Worm (Caenorhabditis elegans) whole organism, late embryonic: ENCODE data around the gene ZC15.1.

Experiments used
- F13H6.1 ChIP-seq: sonication (generic microtip); optimal IDR thresholded peaks from 2 replicates; lab custom pipeline; 2016; ENCODE audit warnings: missing genetic modification characterization, missing compliant biosample characterization
- T23F11.4 ChIP-seq: fragments of 200-800 bp; sonication (Bioruptor generic); optimal IDR thresholded peaks from 2 replicates; lab custom pipeline; 2018; ENCODE audit warnings: mild to moderate bottlenecking, missing genetic modification characterization, missing compliant biosample characterization
- dmd-4 ChIP-seq: sonication (generic microtip); optimal IDR thresholded peaks from 2 replicates; lab custom pipeline; 2016; ENCODE audit warnings: borderline replicate concordance, missing genetic modification characterization, missing compliant biosample characterization
- ets-4 ChIP-seq: sonication (generic microtip); optimal IDR thresholded peaks from 2 replicates; lab custom pipeline; 2016; ENCODE audit warnings: missing genetic modification characterization, missing compliant biosample characterization
- gmeb-2 ChIP-seq: sonication (generic microtip); optimal IDR thresholded peaks from 2 replicates; lab custom pipeline; 2016; ENCODE audit warnings: missing genetic modification characterization, inconsistent platforms, missing compliant biosample characterization
- hlh-30 ChIP-seq: sonication (generic microtip); optimal IDR thresholded peaks from 2 replicates; lab custom pipeline; 2017; ENCODE audit warnings: antibody characterized with exemption, missing genetic modification characterization, missing compliant biosample characterization; ENCODE audit not compliant: insufficient read depth
- pha-2 ChIP-seq: sonication (generic microtip); optimal IDR thresholded peaks from 2 replicates; lab custom pipeline; 2017; ENCODE audit warnings: mild to moderate bottlenecking, missing genetic modification characterization, missing compliant biosample characterization
- pha-4 ChIP-seq: fragments of 150-350 bp; optimal IDR thresholded peaks from 2 replicates; lab custom pipeline; 2018; ENCODE audit warnings: missing biosample characterization, missing genetic modification reagents, missing genetic modification characterization
- pros-1 ChIP-seq: fragments of 150-350 bp; optimal IDR thresholded peaks from 2 replicates; lab custom pipeline; 2014; ENCODE audit warnings: missing biosample characterization, missing genetic modification reagents, missing genetic modification characterization
- sox-2 ChIP-seq: fragments of 200-800 bp; sonication (Bioruptor generic); IDR thresholded peaks from 2 replicates; pipeline ENCODE4 v1.3.6; 2022; ENCODE audit warnings: missing genetic modification reagents, missing genetic modification characterization, missing compliant biosample characterization
- sox-4 ChIP-seq: sonication (generic microtip); optimal IDR thresholded peaks from 2 replicates; lab custom pipeline; 2017; ENCODE audit warnings: mild to moderate bottlenecking, missing genetic modification characterization, inconsistent platforms, missing compliant biosample characterization

DNA sequence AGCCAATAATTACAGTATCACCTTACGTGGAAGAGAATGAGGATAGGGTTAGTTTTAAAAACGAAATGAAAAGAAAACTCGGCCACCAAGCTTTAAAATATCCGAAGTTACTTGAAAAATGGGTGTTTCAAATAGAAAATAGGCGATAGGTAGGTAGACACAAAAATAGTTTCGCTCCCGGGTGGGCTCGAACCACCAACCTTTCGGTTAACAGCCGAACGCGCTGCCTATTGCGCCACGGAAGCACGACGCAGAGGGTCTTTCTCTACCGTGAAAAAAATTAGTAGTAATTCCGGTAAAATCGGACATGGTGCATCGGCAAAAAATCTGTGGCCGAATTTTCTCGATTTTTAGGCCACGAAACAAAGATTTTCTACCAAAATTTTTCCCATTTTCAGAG lies 41.7 kb downstream of the ZC15.1 start:
- TF ChIP-seq ets-4, result no peak
- no peak for TF ChIP-seq pros-1 (tag; lab: Kevin White, UChicago)
- TF ChIP-seq gmeb-2, result no peak
- TF ChIP-seq pha-2 (tag; lab: Kevin White, UChicago), result no peak
- no peak for TF ChIP-seq hlh-30 (tag; lab: Kevin White, UChicago)
- TF ChIP-seq pha-4 (tag; lab: Kevin White, UChicago), result no peak
- TF ChIP-seq sox-2, result no peak
- no peak for TF ChIP-seq dmd-4 (tag; lab: Kevin White, UChicago)
- no peak for TF ChIP-seq F13H6.1 (tag; lab: Kevin White, UChicago)
- no peak for TF ChIP-seq T23F11.4 (GFP tag; lab: Kevin White, UChicago)
- TF ChIP-seq sox-4 (tag; lab: Kevin White, UChicago), result no peak
